Worm (Caenorhabditis elegans) whole organism, young adult: ENCODE data around the gene H06H21.37.

Experiments
- B0035.1 ChIP-seq: sonication (generic microtip); optimal IDR thresholded peaks from 2 replicates; lab custom pipeline; 2016; ENCODE audit warnings: missing genetic modification characterization, mild to moderate bottlenecking, missing compliant biosample characterization, missing genotype, missing genetic modification reagents
- C17E4.6 ChIP-seq: fragments of 200-800 bp; sonication (Bioruptor generic); IDR thresholded peaks from 2 replicates; pipeline ENCODE4 v1.3.6; 2022; ENCODE audit warnings: missing genetic modification reagents, missing genetic modification characterization, missing compliant biosample characterization
- D2030.7 ChIP-seq: fragments of 200-800 bp; sonication (Bioruptor generic); IDR thresholded peaks from 2 replicates; pipeline ENCODE4 v1.3.6; 2022; ENCODE audit warnings: missing genetic modification reagents, missing genetic modification characterization, missing compliant biosample characterization
- F10E7.11 ChIP-seq: sonication (generic microtip); optimal IDR thresholded peaks from 2 replicates; lab custom pipeline; 2017; ENCODE audit warnings: mild to moderate bottlenecking, missing genetic modification characterization, moderate library complexity, missing compliant biosample characterization
- F33H1.4 ChIP-seq: fragments of 200-800 bp; sonication (Bioruptor generic); IDR thresholded peaks from 2 replicates; pipeline ENCODE4 v1.3.6; 2022; ENCODE audit warnings: missing genetic modification reagents, missing genetic modification characterization, missing compliant biosample characterization
- F37B4.10 ChIP-seq: fragments of 200-800 bp; sonication (Bioruptor generic); IDR thresholded peaks from 2 replicates; pipeline ENCODE4 v1.3.6; 2022; ENCODE audit warnings: missing genetic modification characterization, missing compliant biosample characterization
- F39B2.1 ChIP-seq: fragments of 200-800 bp; sonication (Bioruptor generic); IDR thresholded peaks from 2 replicates; pipeline ENCODE4 v1.3.6; 2022; ENCODE audit warnings: missing genetic modification reagents, missing genetic modification characterization, missing compliant biosample characterization
- K11D2.4 ChIP-seq: fragments of 200-800 bp; sonication (Bioruptor generic); IDR thresholded peaks from 2 replicates; pipeline ENCODE4 v1.3.6; 2022; ENCODE audit warnings: missing genetic modification reagents, missing genetic modification characterization, missing compliant biosample characterization
- T07F8.4 ChIP-seq: sonication (generic microtip); optimal IDR thresholded peaks from 2 replicates; lab custom pipeline; 2016; ENCODE audit warnings: mild to moderate bottlenecking, missing genetic modification characterization, moderate library complexity, missing compliant biosample characterization
- Y56A3A.18 ChIP-seq: fragments of 200-800 bp; sonication (Bioruptor generic); IDR thresholded peaks from 2 replicates; pipeline ENCODE4 v1.3.6; 2022; ENCODE audit warnings: missing genetic modification reagents, missing genetic modification characterization, missing compliant biosample characterization
- athp-1 ChIP-seq: sonication (generic microtip); optimal IDR thresholded peaks from 2 replicates; lab custom pipeline; 2017; ENCODE audit warnings: mild to moderate bottlenecking, missing genetic modification characterization, missing compliant biosample characterization
- attf-5 ChIP-seq: fragments of 200-800 bp; sonication (Bioruptor generic); optimal IDR thresholded peaks from 2 replicates; lab custom pipeline; 2018; ENCODE audit warnings: mild to moderate bottlenecking, missing genetic modification characterization, missing compliant biosample characterization
- attf-6 ChIP-seq: fragments of 200-800 bp; sonication (Bioruptor generic); IDR thresholded peaks from 2 replicates; pipeline ENCODE4 v1.3.6; 2022; ENCODE audit warnings: missing genetic modification reagents, missing genetic modification characterization, missing compliant biosample characterization
- bed-1 ChIP-seq: fragments of 200-800 bp; sonication (Bioruptor generic); IDR thresholded peaks from 2 replicates; pipeline ENCODE4 v1.3.6; 2022; ENCODE audit warnings: missing genetic modification reagents, missing genetic modification characterization, missing compliant biosample characterization
- bed-2 ChIP-seq: fragments of 200-800 bp; sonication (Bioruptor generic); IDR thresholded peaks from 2 replicates; pipeline ENCODE4 v1.3.6; 2022; ENCODE audit warnings: missing genetic modification reagents, missing genetic modification characterization, missing compliant biosample characterization
- cebp-1 ChIP-seq, 2 experiments: fragments of 200-800 bp in 1 of 2; sonication (Bioruptor generic) in 1 of 2; sonication (generic microtip) in 1 of 2; IDR thresholded peaks in 1 of 2; optimal IDR thresholded peaks in 1 of 2; 2 replicates each; pipeline versions ENCODE4 v1.3.6 to Lab custom; 2017 to 2022; ENCODE audit warnings: missing compliant biosample characterization in 2 of 2, missing genetic modification characterization in 2 of 2, mild to moderate bottlenecking in 1 of 2, missing genetic modification reagents in 1 of 2, moderate library complexity in 1 of 2
- cebp-2 ChIP-seq: fragments of 200-800 bp; sonication (Bioruptor generic); IDR thresholded peaks from 2 replicates; pipeline ENCODE4 v1.3.6; 2022; ENCODE audit warnings: missing genetic modification characterization, missing compliant biosample characterization
- ceh-27 ChIP-seq: fragments of 200-800 bp; sonication (Bioruptor generic); optimal IDR thresholded peaks from 2 replicates; lab custom pipeline; 2018; ENCODE audit warnings: mild to moderate bottlenecking, missing genetic modification characterization, moderate library complexity, missing compliant biosample characterization
- ceh-58 ChIP-seq: fragments of 200-800 bp; sonication (Bioruptor generic); IDR thresholded peaks from 2 replicates; pipeline ENCODE4 v1.3.6; 2022; ENCODE audit warnings: missing genetic modification characterization, missing compliant biosample characterization
- ceh-91 ChIP-seq: fragments of 200-800 bp; sonication (Bioruptor generic); IDR thresholded peaks from 2 replicates; pipeline ENCODE4 v1.3.6; 2022; ENCODE audit warnings: missing genetic modification reagents, missing genetic modification characterization, missing compliant biosample characterization
- chd-7 ChIP-seq: sonication (generic microtip); optimal IDR thresholded peaks from 2 replicates; lab custom pipeline; 2016; ENCODE audit warnings: mild to moderate bottlenecking, missing genetic modification characterization, moderate library complexity, missing compliant biosample characterization
- dox-1 ChIP-seq: fragments of 200-800 bp; sonication (Bioruptor generic); IDR thresholded peaks from 2 replicates; pipeline ENCODE4 v1.3.6; 2022; ENCODE audit warnings: missing genetic modification reagents, missing genetic modification characterization, missing compliant biosample characterization
- dpl-1 ChIP-seq: fragments of 150-350 bp; optimal IDR thresholded peaks from 2 replicates; lab custom pipeline; 2014; ENCODE audit warnings: missing biosample characterization, missing genetic modification reagents, missing genetic modification characterization
- egl-18 ChIP-seq: fragments of 200-800 bp; sonication (Bioruptor generic); IDR thresholded peaks from 2 replicates; pipeline ENCODE4 v1.3.6; 2022; ENCODE audit warnings: missing genetic modification reagents, missing genetic modification characterization, missing compliant biosample characterization
- egl-44 ChIP-seq: fragments of 200-800 bp; sonication (Bioruptor generic); IDR thresholded peaks from 2 replicates; pipeline ENCODE4 v1.3.6; 2022; ENCODE audit warnings: missing genetic modification reagents, missing genetic modification characterization, missing compliant biosample characterization
- egrh-3 ChIP-seq: fragments of 200-800 bp; sonication (Bioruptor generic); IDR thresholded peaks from 2 replicates; pipeline ENCODE4 v1.3.6; 2022; ENCODE audit warnings: missing genetic modification reagents, missing genetic modification characterization, missing compliant biosample characterization
- ekl-4 ChIP-seq: fragments of 200-800 bp; sonication (Bioruptor generic); IDR thresholded peaks from 2 replicates; pipeline ENCODE4 v1.3.6; 2022; ENCODE audit warnings: missing genetic modification reagents, missing genetic modification characterization, missing compliant biosample characterization
- ets-4 ChIP-seq: fragments of 200-800 bp; sonication (Bioruptor generic); optimal IDR thresholded peaks from 2 replicates; lab custom pipeline; 2018; ENCODE audit warnings: mild to moderate bottlenecking, missing genetic modification characterization, missing compliant biosample characterization
- fkh-3 ChIP-seq: sonication (generic microtip); optimal IDR thresholded peaks from 2 replicates; lab custom pipeline; 2016; ENCODE audit warnings: mild to moderate bottlenecking, missing genetic modification characterization, missing compliant biosample characterization
- gei-17 ChIP-seq: fragments of 200-800 bp; sonication (Bioruptor generic); optimal IDR thresholded peaks from 2 replicates; lab custom pipeline; 2018; ENCODE audit warnings: mild to moderate bottlenecking, missing genetic modification characterization, missing compliant biosample characterization
- hlh-12 ChIP-seq: sonication (generic microtip); optimal IDR thresholded peaks from 2 replicates; lab custom pipeline; 2016; ENCODE audit warnings: missing genetic modification characterization, missing compliant biosample characterization
- lag-1 ChIP-seq: fragments of 200-800 bp; sonication (Bioruptor generic); IDR thresholded peaks from 2 replicates; pipeline ENCODE4 v1.3.6; 2022; ENCODE audit warnings: missing genetic modification reagents, missing genetic modification characterization, missing compliant biosample characterization
- lin-54 ChIP-seq: fragments of 200-800 bp; sonication (Bioruptor generic); optimal IDR thresholded peaks from 2 replicates; lab custom pipeline; 2018; ENCODE audit warnings: mild to moderate bottlenecking, missing genetic modification characterization, missing compliant biosample characterization
- madf-6 ChIP-seq: fragments of 200-800 bp; sonication (Bioruptor generic); IDR thresholded peaks from 2 replicates; pipeline ENCODE4 v1.3.6; 2022; ENCODE audit warnings: missing genetic modification reagents, missing genetic modification characterization, missing compliant biosample characterization
- mel-28 ChIP-seq: sonication (generic microtip); optimal IDR thresholded peaks from 2 replicates; lab custom pipeline; 2016; ENCODE audit warnings: borderline replicate concordance, mild to moderate bottlenecking, missing genetic modification characterization, missing compliant biosample characterization
- nhr-120 ChIP-seq: fragments of 200-800 bp; sonication (Bioruptor generic); IDR thresholded peaks from 2 replicates; pipeline ENCODE4 v1.3.6; 2022; ENCODE audit warnings: missing genetic modification characterization, missing compliant biosample characterization
- nhr-80 ChIP-seq: sonication (generic microtip); optimal IDR thresholded peaks from 2 replicates; lab custom pipeline; 2016; ENCODE audit warnings: missing genetic modification characterization, missing compliant biosample characterization
- nhr-90 ChIP-seq: sonication (generic microtip); optimal IDR thresholded peaks from 2 replicates; lab custom pipeline; 2016; ENCODE audit warnings: missing genotype, mild to moderate bottlenecking, missing genetic modification characterization, missing compliant biosample characterization
- pha-4 ChIP-seq: fragments of 150-350 bp; sonication (generic microtip); optimal IDR thresholded peaks from 2 replicates; lab custom pipeline; 2014; ENCODE audit warnings: missing biosample characterization, missing genetic modification reagents, missing genetic modification characterization
- rcor-1 ChIP-seq: fragments of 200-800 bp; sonication (Bioruptor generic); IDR thresholded peaks from 2 replicates; pipeline ENCODE4 v1.3.6; 2022; ENCODE audit warnings: missing genetic modification reagents, missing genetic modification characterization, missing compliant biosample characterization
- sdz-38 ChIP-seq: sonication (generic microtip); optimal IDR thresholded peaks from 2 replicates; lab custom pipeline; 2016; ENCODE audit warnings: missing genotype, missing genetic modification characterization, missing compliant biosample characterization
- sea-2 ChIP-seq: fragments of 200-800 bp; sonication (Bioruptor generic); IDR thresholded peaks from 2 replicates; pipeline ENCODE4 v1.3.6; 2022; ENCODE audit warnings: missing genetic modification characterization, missing compliant biosample characterization
- snpc-1.1 ChIP-seq: sonication (generic microtip); optimal IDR thresholded peaks from 2 replicates; lab custom pipeline; 2017; ENCODE audit warnings: missing genetic modification characterization, mild to moderate bottlenecking, missing compliant biosample characterization, antibody characterized with exemption, moderate library complexity, missing genotype, missing genetic modification reagents; ENCODE audit not compliant: insufficient read depth
- snpc-3.4 ChIP-seq: sonication (generic microtip); optimal IDR thresholded peaks from 2 replicates; lab custom pipeline; 2017; ENCODE audit warnings: missing genetic modification characterization, mild to moderate bottlenecking, missing compliant biosample characterization, antibody characterized with exemption, moderate library complexity, missing genotype, missing genetic modification reagents
- somi-1 ChIP-seq: fragments of 200-800 bp; sonication (Bioruptor generic); optimal IDR thresholded peaks from 2 replicates; lab custom pipeline; 2018; ENCODE audit warnings: mild to moderate bottlenecking, missing genetic modification characterization, missing compliant biosample characterization
- tbp1 ChIP-seq: fragments of 200-800 bp; sonication (Bioruptor generic); optimal IDR thresholded peaks from 2 replicates; lab custom pipeline; 2018; ENCODE audit warnings: mild to moderate bottlenecking, missing genetic modification characterization, missing compliant biosample characterization
- tlf-1 ChIP-seq: fragments of 200-800 bp; sonication (Bioruptor generic); optimal IDR thresholded peaks from 2 replicates; lab custom pipeline; 2018; ENCODE audit warnings: mild to moderate bottlenecking, missing genetic modification characterization, missing compliant biosample characterization
- zim-3 ChIP-seq: sonication (generic microtip); optimal IDR thresholded peaks from 2 replicates; lab custom pipeline; 2017; ENCODE audit warnings: mild to moderate bottlenecking, missing genetic modification characterization, moderate library complexity, missing compliant biosample characterization
- ztf-18 ChIP-seq: sonication (generic microtip); optimal IDR thresholded peaks from 2 replicates; lab custom pipeline; 2016; ENCODE audit warnings: missing genotype, mild to moderate bottlenecking, missing genetic modification characterization, missing compliant biosample characterization
- ztf-28 ChIP-seq: fragments of 200-800 bp; sonication (Bioruptor generic); IDR thresholded peaks from 2 replicates; pipeline ENCODE4 v1.3.6; 2022; ENCODE audit warnings: missing genetic modification reagents, missing genetic modification characterization, missing compliant biosample characterization

The H06H21.37 gene

ce11 chrIV:4758659-4759058 lies 51.1 kb downstream of the H06H21.37 start, which contains the start of gene Y17G9B.8 (continued):
- peak; percentile 67 for TF ChIP-seq snpc-3.4 (tag; lab: Kevin White, UChicago)
- TF ChIP-seq ceh-27 (GFP tag; lab: Kevin White, UChicago), result peak; percentile 2
- TF ChIP-seq ztf-18 (tag; lab: Kevin White, UChicago), result peak; percentile 9
- TF ChIP-seq nhr-80 (tag; lab: Kevin White, UChicago), result no peak
- no peak for TF ChIP-seq ceh-58 (GFP tag; lab: Robert Waterston, UW)
- no peak for TF ChIP-seq sdz-38 (tag; lab: Kevin White, UChicago)
- peak; percentile 10 for TF ChIP-seq athp-1
- TF ChIP-seq attf-5 (GFP tag; lab: Kevin White, UChicago), result no peak
- no peak for TF ChIP-seq ztf-28 (GFP tag; lab: Robert Waterston, UW)
- TF ChIP-seq nhr-90 (tag; lab: Kevin White, UChicago), result no peak
- TF ChIP-seq F39B2.1, result 0 out of 2 replicates have a peak, but pooled peaks have one; percentile 24
- TF ChIP-seq tlf-1, result no peak
- no peak for TF ChIP-seq zim-3 (tag; lab: Kevin White, UChicago)
- no peak for TF ChIP-seq hlh-12 (tag; lab: Kevin White, UChicago)
- TF ChIP-seq lin-54 (GFP tag; lab: Kevin White, UChicago), result peak; percentile 45
- TF ChIP-seq B0035.1 (tag; lab: Kevin White, UChicago), result no peak
- TF ChIP-seq rcor-1 (GFP tag; lab: Robert Waterston, UW), result peak; percentile 40; the same call in 1 of the 2 replicates
- TF ChIP-seq ets-4 (GFP tag; lab: Kevin White, UChicago), result no peak
- TF ChIP-seq F33H1.4 (GFP tag; lab: Robert Waterston, UW), result no peak
- no peak for TF ChIP-seq dpl-1 (GFP tag; lab: Kevin White, UChicago)
- TF ChIP-seq F37B4.10 (GFP tag; lab: Robert Waterston, UW), result no peak
- no peak for TF ChIP-seq K11D2.4
- TF ChIP-seq snpc-1.1 (tag; lab: Kevin White, UChicago), result no peak
- TF ChIP-seq F10E7.11 (tag; lab: Kevin White, UChicago), result no peak
- TF ChIP-seq ekl-4 (GFP tag; lab: Robert Waterston, UW), result no peak
- no peak for TF ChIP-seq cebp-1 (GFP tag; IDR thresholded peaks at IDR 0.05; lab: Robert Waterston, UW)
- peak; percentile 11 for TF ChIP-seq cebp-1 (tag; optimal IDR thresholded peaks at IDR 0.05; lab: Kevin White, UChicago)
- no peak for TF ChIP-seq ceh-91 (GFP tag; lab: Robert Waterston, UW)
- TF ChIP-seq bed-2 (GFP tag; lab: Robert Waterston, UW), result no peak
- TF ChIP-seq somi-1 (GFP tag; lab: Kevin White, UChicago), result no peak
- peak; percentile 55; the same call in 1 of the 2 replicates for TF ChIP-seq madf-6 (GFP tag; lab: Robert Waterston, UW)
- no peak for TF ChIP-seq cebp-2
- peak; percentile 51 for TF ChIP-seq tbp1
- TF ChIP-seq egrh-3, result no peak
- no peak for TF ChIP-seq egl-44 (GFP tag; lab: Robert Waterston, UW)
- no peak for TF ChIP-seq sea-2
- no peak for TF ChIP-seq attf-6
- no peak for TF ChIP-seq C17E4.6 (GFP tag; lab: Robert Waterston, UW)
- TF ChIP-seq bed-1 (GFP tag; lab: Robert Waterston, UW), result no peak
- no peak for TF ChIP-seq dox-1 (GFP tag; lab: Robert Waterston, UW)
- no peak for TF ChIP-seq fkh-3 (tag; lab: Kevin White, UChicago)
- no peak for TF ChIP-seq T07F8.4
- TF ChIP-seq egl-18 (GFP tag; lab: Robert Waterston, UW), result no peak
- no peak for TF ChIP-seq D2030.7
- no peak for TF ChIP-seq nhr-120 (GFP tag; lab: Robert Waterston, UW)
- TF ChIP-seq gei-17 (GFP tag; lab: Kevin White, UChicago), result no peak
- TF ChIP-seq pha-4 (tag; lab: Kevin White, UChicago), result no peak
- no peak for TF ChIP-seq chd-7 (tag; lab: Kevin White, UChicago)
- TF ChIP-seq lag-1 (GFP tag; lab: Robert Waterston, UW), result no peak
- no peak for TF ChIP-seq Y56A3A.18 (GFP tag; lab: Robert Waterston, UW)
- TF ChIP-seq mel-28 (tag; lab: Kevin White, UChicago), result no peak
